Worm (Caenorhabditis elegans) whole organism, late embryonic: ENCODE results near the gene Y43B11AL.1.

Source experiments
- C08G9.2 ChIP-seq: sonication (generic microtip); optimal IDR thresholded peaks from 2 replicates; lab custom pipeline; 2016; ENCODE audit warnings: mild to moderate bottlenecking, missing genetic modification characterization, moderate library complexity, missing compliant biosample characterization
- C38D4.7 ChIP-seq: fragments of 200-800 bp; sonication (Bioruptor generic); optimal IDR thresholded peaks from 2 replicates; lab custom pipeline; 2018; ENCODE audit warnings: mild to moderate bottlenecking, missing genetic modification characterization, moderate library complexity, missing compliant biosample characterization
- K02D7.2 ChIP-seq: sonication (generic microtip); optimal IDR thresholded peaks from 2 replicates; lab custom pipeline; 2017; ENCODE audit warnings: mild to moderate bottlenecking, missing genetic modification characterization, missing compliant biosample characterization
- T23F11.4 ChIP-seq: fragments of 200-800 bp; sonication (Bioruptor generic); optimal IDR thresholded peaks from 2 replicates; lab custom pipeline; 2018; ENCODE audit warnings: mild to moderate bottlenecking, missing genetic modification characterization, missing compliant biosample characterization
- ahr-1 ChIP-seq: sonication (generic microtip); optimal IDR thresholded peaks from 2 replicates; lab custom pipeline; 2016; ENCODE audit warnings: missing genetic modification characterization, missing compliant biosample characterization
- ama-1 ChIP-seq: fragments of 150-350 bp; optimal IDR thresholded peaks from 2 replicates; lab custom pipeline; 2014
- ceh-14 ChIP-seq: sonication (generic microtip); optimal IDR thresholded peaks from 2 replicates; lab custom pipeline; 2016; ENCODE audit warnings: missing genotype, missing genetic modification characterization, missing compliant biosample characterization
- ceh-18 ChIP-seq: sonication (generic microtip); optimal IDR thresholded peaks from 2 replicates; lab custom pipeline; 2016; ENCODE audit warnings: missing genetic modification characterization, missing compliant biosample characterization
- ceh-19 ChIP-seq: fragments of 200-800 bp; sonication (Bioruptor generic); optimal IDR thresholded peaks from 2 replicates; lab custom pipeline; 2018; ENCODE audit warnings: mild to moderate bottlenecking, missing genetic modification characterization, missing compliant biosample characterization
- ceh-22 ChIP-seq: sonication (generic microtip); optimal IDR thresholded peaks from 2 replicates; lab custom pipeline; 2017; ENCODE audit warnings: missing biosample characterization, missing genetic modification characterization
- ceh-24 ChIP-seq: sonication (generic microtip); optimal IDR thresholded peaks from 2 replicates; lab custom pipeline; 2016; ENCODE audit warnings: mild to moderate bottlenecking, missing genetic modification characterization, missing compliant biosample characterization
- ceh-34 ChIP-seq: sonication (generic microtip); optimal IDR thresholded peaks from 2 replicates; lab custom pipeline; 2016; ENCODE audit warnings: mild to moderate bottlenecking, missing genetic modification characterization, missing compliant biosample characterization
- ceh-48 ChIP-seq: sonication (generic microtip); optimal IDR thresholded peaks from 2 replicates; lab custom pipeline; 2016; ENCODE audit warnings: missing genetic modification characterization, inconsistent platforms, missing compliant biosample characterization
- che-1 ChIP-seq: sonication (generic microtip); optimal IDR thresholded peaks from 2 replicates; lab custom pipeline; 2016; ENCODE audit warnings: mild to moderate bottlenecking, missing genetic modification characterization, missing compliant biosample characterization
- dve-1 ChIP-seq: sonication (generic microtip); optimal IDR thresholded peaks from 2 replicates; lab custom pipeline; 2017; ENCODE audit warnings: antibody characterized with exemption, mild to moderate bottlenecking, missing genetic modification characterization, missing compliant biosample characterization
- elt-2 ChIP-seq: sonication (generic microtip); optimal IDR thresholded peaks from 2 replicates; lab custom pipeline; 2016; ENCODE audit warnings: missing genetic modification reagents, missing genetic modification characterization, missing compliant biosample characterization
- elt-4 ChIP-seq: sonication (generic microtip); optimal IDR thresholded peaks from 2 replicates; lab custom pipeline; 2016; ENCODE audit warnings: missing genetic modification characterization, missing compliant biosample characterization
- eyg-1 ChIP-seq: sonication (generic microtip); optimal IDR thresholded peaks from 2 replicates; lab custom pipeline; 2016; ENCODE audit warnings: missing genotype, missing genetic modification characterization, missing compliant biosample characterization
- fax-1 ChIP-seq: sonication (generic microtip); optimal IDR thresholded peaks from 2 replicates; lab custom pipeline; 2016; ENCODE audit warnings: missing genotype, missing genetic modification characterization, missing compliant biosample characterization
- fkh-10 ChIP-seq: fragments of 150-350 bp; optimal IDR thresholded peaks from 2 replicates; lab custom pipeline; 2014; ENCODE audit warnings: missing biosample characterization, missing genetic modification reagents, missing genetic modification characterization
- hlh-13 ChIP-seq: fragments of 200-800 bp; sonication (Bioruptor generic); optimal IDR thresholded peaks from 2 replicates; lab custom pipeline; 2018; ENCODE audit warnings: mild to moderate bottlenecking, missing genetic modification characterization, missing compliant biosample characterization
- hlh-30 ChIP-seq: sonication (generic microtip); optimal IDR thresholded peaks from 2 replicates; lab custom pipeline; 2017; ENCODE audit warnings: antibody characterized with exemption, missing genetic modification characterization, missing compliant biosample characterization; ENCODE audit not compliant: insufficient read depth
- lim-6 ChIP-seq: sonication (generic microtip); optimal IDR thresholded peaks from 2 replicates; lab custom pipeline; 2016; ENCODE audit warnings: missing genetic modification characterization, missing compliant biosample characterization
- madf-2 ChIP-seq: sonication (generic microtip); optimal IDR thresholded peaks from 2 replicates; lab custom pipeline; 2017; ENCODE audit warnings: missing genetic modification characterization, missing compliant biosample characterization
- mec-3 ChIP-seq: sonication (generic microtip); optimal IDR thresholded peaks from 2 replicates; lab custom pipeline; 2016; ENCODE audit warnings: borderline replicate concordance, missing genetic modification characterization, missing compliant biosample characterization
- nfya-1 ChIP-seq: sonication (generic microtip); optimal IDR thresholded peaks from 2 replicates; lab custom pipeline; 2017; ENCODE audit warnings: missing genetic modification characterization, mild to moderate bottlenecking, missing compliant biosample characterization, antibody characterized with exemption, moderate library complexity
- nhr-11 ChIP-seq: fragments of 150-350 bp; optimal IDR thresholded peaks from 2 replicates; lab custom pipeline; 2014; ENCODE audit warnings: missing biosample characterization, missing genetic modification characterization
- nhr-232 ChIP-seq: sonication (generic microtip); optimal IDR thresholded peaks from 2 replicates; lab custom pipeline; 2016; ENCODE audit warnings: missing genetic modification characterization, missing compliant biosample characterization
- npax-4 ChIP-seq: sonication (generic microtip); optimal IDR thresholded peaks from 2 replicates; lab custom pipeline; 2016; ENCODE audit warnings: missing genetic modification characterization, missing compliant biosample characterization
- odd-2 ChIP-seq: sonication (generic microtip); optimal IDR thresholded peaks from 2 replicates; lab custom pipeline; 2017; ENCODE audit warnings: antibody characterized with exemption, mild to moderate bottlenecking, missing genetic modification characterization, missing compliant biosample characterization
- pag-3 ChIP-seq: sonication (generic microtip); optimal IDR thresholded peaks from 2 replicates; lab custom pipeline; 2016; ENCODE audit warnings: missing compliant biosample characterization, missing genetic modification characterization, borderline replicate concordance
- pat-9 ChIP-seq: fragments of 200-800 bp; sonication (Bioruptor generic); optimal IDR thresholded peaks from 2 replicates; lab custom pipeline; 2018; ENCODE audit warnings: mild to moderate bottlenecking, missing genetic modification characterization, moderate library complexity, missing compliant biosample characterization
- pax-1 ChIP-seq: fragments of 150-350 bp; optimal IDR thresholded peaks from 2 replicates; lab custom pipeline; 2014; ENCODE audit warnings: missing biosample characterization, missing genetic modification characterization
- pha-2 ChIP-seq: sonication (generic microtip); optimal IDR thresholded peaks from 2 replicates; lab custom pipeline; 2017; ENCODE audit warnings: mild to moderate bottlenecking, missing genetic modification characterization, missing compliant biosample characterization
- pha-4 ChIP-seq: fragments of 150-350 bp; optimal IDR thresholded peaks from 2 replicates; lab custom pipeline; 2018; ENCODE audit warnings: missing biosample characterization, missing genetic modification reagents, missing genetic modification characterization
- pqm-1 ChIP-seq: sonication (generic microtip); optimal IDR thresholded peaks from 2 replicates; lab custom pipeline; 2016; ENCODE audit warnings: missing genetic modification characterization, missing compliant biosample characterization
- ref-2 ChIP-seq: sonication (generic microtip); optimal IDR thresholded peaks from 2 replicates; lab custom pipeline; 2016; ENCODE audit warnings: missing genetic modification characterization, missing compliant biosample characterization
- sdc-2 ChIP-seq: sonication (generic microtip); optimal IDR thresholded peaks from 2 replicates; lab custom pipeline; 2016; ENCODE audit warnings: missing genotype, missing genetic modification characterization, missing compliant biosample characterization
- sox-2 ChIP-seq: fragments of 200-800 bp; sonication (Bioruptor generic); IDR thresholded peaks from 2 replicates; pipeline ENCODE4 v1.3.6; 2022; ENCODE audit warnings: missing genetic modification reagents, missing genetic modification characterization, missing compliant biosample characterization
- tbx-7 ChIP-seq: sonication (generic microtip); optimal IDR thresholded peaks from 2 replicates; lab custom pipeline; 2016; ENCODE audit warnings: missing genotype, missing genetic modification characterization, missing compliant biosample characterization
- unc-3 ChIP-seq, 2 experiments: fragments of 200-800 bp in 1 of 2; sonication (Bioruptor generic) in 1 of 2; sonication (generic microtip) in 1 of 2; conservative IDR thresholded peaks in 1 of 2; optimal IDR thresholded peaks in 1 of 2; 2 replicates each; pipeline versions ENCODE4 v1.3.6 to Lab custom; 2016 to 2022; ENCODE audit warnings: missing compliant biosample characterization in 2 of 2, missing genetic modification characterization in 2 of 2, missing genetic modification reagents in 1 of 2
- unc-42 ChIP-seq: sonication (generic microtip); optimal IDR thresholded peaks from 2 replicates; lab custom pipeline; 2016; ENCODE audit warnings: missing genotype, missing genetic modification characterization, missing compliant biosample characterization
- unc-55 ChIP-seq: sonication (generic microtip); optimal IDR thresholded peaks from 2 replicates; lab custom pipeline; 2017; ENCODE audit warnings: missing biosample characterization, missing genetic modification reagents, missing genetic modification characterization
- zip-5 ChIP-seq: sonication (generic microtip); optimal IDR thresholded peaks from 2 replicates; lab custom pipeline; 2016; ENCODE audit warnings: missing genetic modification characterization, missing compliant biosample characterization

Gene Y43B11AL.1

ce11 chrIV:7081214-7081613, 16.1 kb downstream of the Y43B11AL.1 start, which contains the start of gene Y43B11AR.1:
Gene Y43B11AR.1 (plus strand): TSS chrIV:7081514.
- TF ChIP-seq ceh-48 (tag; lab: Kevin White, UChicago) (no peak), tbx-7 (no peak), lim-6 (tag; lab: Kevin White, UChicago) (no peak), C38D4.7 (GFP tag; lab: Kevin White, UChicago) (no peak), pha-4 (tag; lab: Kevin White, UChicago) (no peak), dve-1 (tag; lab: Kevin White, UChicago) (no peak), odd-2 (tag; lab: Kevin White, UChicago) (no peak), ceh-24 (tag; lab: Kevin White, UChicago) (no peak), pax-1 (tag; lab: Kevin White, UChicago) (no peak), ceh-22 (tag; lab: Kevin White, UChicago) (no peak), eyg-1 (tag; lab: Kevin White, UChicago) (no peak)

DNA sequence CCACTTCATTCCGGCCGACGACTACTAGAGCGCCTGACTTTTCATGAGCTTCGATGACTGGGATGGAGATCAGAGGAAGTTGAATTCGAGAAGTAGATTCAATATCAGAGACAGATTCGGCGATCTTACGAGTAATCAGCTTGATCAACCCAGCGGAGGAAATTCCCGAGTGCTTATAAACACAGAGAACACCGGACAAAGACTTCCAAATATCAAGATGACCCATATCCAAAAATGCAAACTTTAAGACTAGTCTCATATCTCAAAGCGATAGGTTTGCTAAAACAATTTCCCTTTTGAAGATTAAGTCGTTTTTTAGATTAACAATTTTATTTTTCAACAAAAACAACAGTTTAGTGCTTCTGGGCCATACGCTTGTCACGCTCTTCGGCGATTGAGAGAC, 18.3 kb downstream of the Y43B11AL.1 start, which contains the start of gene Y43B11AR.3:
Gene Y43B11AR.3, minus strand, starts transcription at position 335 of the 403 bp plus-strand sequence.
- TF ChIP-seq ama-1 (lab: Kevin White, UChicago) (peak; percentile 44), eyg-1 (tag; lab: Kevin White, UChicago) (no peak)

ce11 chrIV:7083976-7084375, 18.9 kb downstream of the Y43B11AL.1 start:
- TF ChIP-seq pax-1 (tag; lab: Kevin White, UChicago) (no peak), ceh-18 (no peak), pat-9 (tag; lab: Kevin White, UChicago) (no peak)

DNA sequence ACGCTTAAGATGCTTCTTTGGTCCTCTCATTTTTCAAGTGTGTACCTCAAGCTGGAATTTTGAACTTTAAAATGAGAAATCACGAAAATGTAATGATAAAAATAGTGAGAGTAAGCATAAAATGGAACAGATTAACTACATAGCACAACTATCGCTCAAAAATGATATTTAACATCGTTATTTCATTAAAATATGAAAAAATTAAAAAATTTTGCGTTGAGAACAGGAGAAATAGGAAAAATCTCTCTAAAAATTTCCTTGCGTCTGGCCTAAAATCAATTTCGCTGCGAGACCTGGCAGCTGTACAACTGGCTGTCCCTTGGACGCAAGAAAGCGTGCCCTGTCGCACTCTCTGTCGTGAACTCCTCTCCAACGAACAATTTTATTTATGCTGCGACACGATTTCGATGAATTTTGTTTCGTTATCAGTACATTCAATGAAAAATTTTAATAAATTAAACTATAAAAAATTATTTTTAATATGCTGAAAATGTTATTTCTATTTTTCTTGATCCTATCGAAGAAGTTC, 19.6 kb downstream of the Y43B11AL.1 start, which contains the start of gene rps-4:
Gene rps-4, minus strand, starts transcription at position 51 of the 529 bp plus-strand sequence.
- TF ChIP-seq elt-2: peak; percentile 67
- TF ChIP-seq ref-2: peak; percentile 52
- peak; percentile 13 for TF ChIP-seq ceh-48 (tag; lab: Kevin White, UChicago)
- no peak for TF ChIP-seq nhr-11
- no peak for TF ChIP-seq fax-1 (tag; lab: Kevin White, UChicago)
- no peak for TF ChIP-seq pax-1 (tag; lab: Kevin White, UChicago)
- no peak for TF ChIP-seq C08G9.2 (tag; lab: Kevin White, UChicago)
- no peak for TF ChIP-seq fkh-10 (GFP tag; lab: Kevin White, UChicago)
- TF ChIP-seq ceh-34 (tag; lab: Kevin White, UChicago): peak; percentile 25
- TF ChIP-seq unc-42 (tag; lab: Kevin White, UChicago): peak; percentile 31
- no peak for TF ChIP-seq ceh-14 (tag; lab: Kevin White, UChicago)
- peak; percentile 26 for TF ChIP-seq dve-1 (tag; lab: Kevin White, UChicago)
- no peak for TF ChIP-seq elt-4 (tag; lab: Kevin White, UChicago)
- TF ChIP-seq hlh-13 (GFP tag; lab: Kevin White, UChicago): no peak
- TF ChIP-seq pag-3 (tag; lab: Kevin White, UChicago): no peak
- TF ChIP-seq pha-2: peak; percentile 23
- TF ChIP-seq tbx-7: no peak
- TF ChIP-seq che-1 (tag; lab: Kevin White, UChicago): no peak
- no peak for TF ChIP-seq zip-5 (tag; lab: Kevin White, UChicago)
- TF ChIP-seq ceh-19: no peak
- TF ChIP-seq npax-4 (tag; lab: Kevin White, UChicago): no peak
- no peak for TF ChIP-seq ceh-22 (tag; lab: Kevin White, UChicago)
- TF ChIP-seq eyg-1 (tag; lab: Kevin White, UChicago): no peak
- TF ChIP-seq mec-3 (tag; lab: Kevin White, UChicago): no peak
- no peak for TF ChIP-seq K02D7.2 (tag; lab: Kevin White, UChicago)
- no peak for TF ChIP-seq pqm-1 (tag; lab: Kevin White, UChicago)
- no peak for TF ChIP-seq sox-2 (GFP tag; lab: Robert Waterston, UW)
- no peak for TF ChIP-seq unc-3 (GFP tag; conservative IDR thresholded peaks at IDR 0.05; lab: Robert Waterston, UW)
- no peak for TF ChIP-seq unc-3 (tag; optimal IDR thresholded peaks at IDR 0.05; lab: Kevin White, UChicago)
- peak; percentile 79 for TF ChIP-seq nfya-1 (tag; lab: Kevin White, UChicago)
- no peak for TF ChIP-seq sdc-2 (tag; lab: Kevin White, UChicago)
- peak; percentile 18 for TF ChIP-seq ceh-18
- TF ChIP-seq nhr-232 (tag; lab: Kevin White, UChicago): no peak
- TF ChIP-seq hlh-30 (tag; lab: Kevin White, UChicago): peak; percentile 27
- TF ChIP-seq unc-55: peak; percentile 10
- no peak for TF ChIP-seq T23F11.4
- no peak for TF ChIP-seq madf-2 (tag; lab: Kevin White, UChicago)
- TF ChIP-seq ahr-1: no peak
